Worm (Caenorhabditis elegans) whole organism, dauer: ENCODE data around the gene acp-4.
"Not testable (repeated sequence)": the region's sequence is repeated elsewhere in the genome, so short reads cannot be mapped to it uniquely, and the experiment has no call there.

Source experiments
- unc-62 ChIP-seq: sonication (generic microtip); optimal IDR thresholded peaks from 2 replicates; lab custom pipeline; 2017; ENCODE audit warnings: missing biosample characterization, missing genetic modification reagents, missing genetic modification characterization

The acp-4 gene

ce11 chrII:8428947-8429919, 5.7 kb downstream of the acp-4 start:
- no peak for TF ChIP-seq unc-62 (GFP tag; lab: Kevin White, UChicago)

ce11 chrII:8428758-8428946, 6.3 kb downstream of the acp-4 start, which contains the start of gene F14E5.2:
F14E5.2 (minus strand) TSS chrII:8428858.
- no peak for TF ChIP-seq unc-62 (GFP tag; lab: Kevin White, UChicago)

- no peak for TF ChIP-seq unc-62 (GFP tag; lab: Kevin White, UChicago)
Observed at ce11 chrII:8420775-8421388, 14.0 kb downstream of the acp-4 start.

- TF ChIP-seq unc-62 (GFP tag; lab: Kevin White, UChicago): not testable (repeated sequence)
Observed at ce11 chrII:8419798-8420197, 15.1 kb downstream of the acp-4 start, which contains the start of gene F14E5.8. F14E5.8 (plus strand) TSS chrII:8420098.

ce11 chrII:8419015-8419414, 15.9 kb downstream of the acp-4 start:
- TF ChIP-seq unc-62 (GFP tag; lab: Kevin White, UChicago): no peak

- no peak for TF ChIP-seq unc-62 (GFP tag; lab: Kevin White, UChicago)
Observed at ce11 chrII:8417059-8417668, 17.7 kb downstream of the acp-4 start, which contains the start of gene fdgt-2. fdgt-2 (plus strand) TSS chrII:8417618.

ce11 chrII:8415462-8416037, 19.4 kb downstream of the acp-4 start:
- TF ChIP-seq unc-62 (GFP tag; lab: Kevin White, UChicago): no peak

ce11 chrII:8415035-8415434, 19.9 kb downstream of the acp-4 start:
- TF ChIP-seq unc-62 (GFP tag; lab: Kevin White, UChicago): no peak

- TF ChIP-seq unc-62 (GFP tag; lab: Kevin White, UChicago): no peak
Observed at ce11 chrII:8412935-8413334, 22.0 kb downstream of the acp-4 start.

ce11 chrII:8412061-8412721, 22.7 kb downstream of the acp-4 start, which contains the start of gene efl-3:
efl-3 (plus strand) TSS chrII:8412671.
- no peak for TF ChIP-seq unc-62 (GFP tag; lab: Kevin White, UChicago)

- TF ChIP-seq unc-62 (GFP tag; lab: Kevin White, UChicago): no peak
Observed at ce11 chrII:8411002-8411401, 23.9 kb downstream of the acp-4 start.

- no peak for TF ChIP-seq unc-62 (GFP tag; lab: Kevin White, UChicago)
Observed at ce11 chrII:8409538-8409937, 25.4 kb downstream of the acp-4 start.

ce11 chrII:8407491-8407890, 27.4 kb downstream of the acp-4 start, which contains the start of gene sra-13:
sra-13 (plus strand) TSS chrII:8407685.
- no peak for TF ChIP-seq unc-62 (GFP tag; lab: Kevin White, UChicago)

ce11 chrII:8405303-8405702, 29.6 kb downstream of the acp-4 start, which contains the start of gene ubc-24:
ubc-24 (plus strand) TSS chrII:8405603.
- TF ChIP-seq unc-62 (GFP tag; lab: Kevin White, UChicago): no peak

ce11 chrII:8404748-8405147, 30.2 kb downstream of the acp-4 start, which contains the start of gene skpo-1:
skpo-1 (minus strand) TSS chrII:8404848.
- TF ChIP-seq unc-62 (GFP tag; lab: Kevin White, UChicago): no peak
